Worm (Caenorhabditis elegans): ENCODE results near the gene B0303.11.

The B0303.11 gene

ce11 chrIII:8697268-8697907 lies 12.8 kb downstream of the B0303.11 start:
- TF ChIP-seq pqm-1 (tag; optimal IDR thresholded peaks at IDR 0.05) (no peak), aha-1 (tag) (peak; percentile 88), ces-1 (GFP tag; optimal IDR thresholded peaks at IDR 0.05) (no peak), unc-62 (GFP tag; optimal IDR thresholded peaks at IDR 0.05 in 1 of 2) (peak in 1 of 2 experiments; percentile 98), unc-62 (tag; optimal IDR thresholded peaks at IDR 0.05) (no peak), dmd-9 (GFP tag; IDR thresholded peaks at IDR 0.05) (no peak), daf-16 (GFP tag; optimal IDR thresholded peaks at IDR 0.05) (no peak), daf-16 (tag; optimal IDR thresholded peaks at IDR 0.05) (no peak)

- TF ChIP-seq dve-1 (tag; optimal IDR thresholded peaks at IDR 0.05; ENCODE audit: insufficient read depth): peak; percentile 68
- TF ChIP-seq lsy-2 (tag; optimal IDR thresholded peaks at IDR 0.05): peak in 1 of 2 experiments; percentile 71
- no peak for TF ChIP-seq Y75B8A.6 (GFP tag; IDR thresholded peaks at IDR 0.05)
- no peak for TF ChIP-seq mxl-3 (GFP tag; optimal IDR thresholded peaks at IDR 0.05)
- peak; percentile 48 for TF ChIP-seq nhr-6 (tag; optimal IDR thresholded peaks at IDR 0.05)
- peak; percentile 54 for TF ChIP-seq dmd-6 (GFP tag; IDR thresholded peaks at IDR 0.05)
- peak; percentile 61 for TF ChIP-seq mes-2 (tag; optimal IDR thresholded peaks at IDR 0.05; ENCODE audit: poor library complexity, severe bottlenecking)
- TF ChIP-seq hif-1 (tag; optimal IDR thresholded peaks at IDR 0.05): peak in 1 of 2 experiments; percentile 12
- TF ChIP-seq hlh-11 (tag; optimal IDR thresholded peaks at IDR 0.05): peak; percentile 53
- 0 out of 2 replicates have a peak, but pooled peaks have one; percentile 8 for TF ChIP-seq lin-38 (GFP tag; IDR thresholded peaks at IDR 0.05)
- no peak for TF ChIP-seq daf-16 (GFP tag; optimal IDR thresholded peaks at IDR 0.05)
- peak; percentile 21 for TF ChIP-seq daf-16 (tag; optimal IDR thresholded peaks at IDR 0.05)
- no peak for TF ChIP-seq skn-1 (tag; optimal IDR thresholded peaks at IDR 0.05)
- TF ChIP-seq vab-7 (GFP tag; IDR thresholded peaks at IDR 0.05): no peak
- no peak for TF ChIP-seq daf-8 (GFP tag; IDR thresholded peaks at IDR 0.05)
- peak; percentile 94 for TF ChIP-seq nhr-28 (tag; optimal IDR thresholded peaks at IDR 0.05)
- TF ChIP-seq pha-4 (GFP tag; IDR thresholded peaks at IDR 0.05): no peak
- peak; percentile 28 for TF ChIP-seq pha-4 (tag; optimal IDR thresholded peaks at IDR 0.05)
- TF ChIP-seq mep-1 (tag; optimal IDR thresholded peaks at IDR 0.05): peak; percentile 30
- peak; percentile 47 for TF ChIP-seq hlh-30 (tag; optimal IDR thresholded peaks at IDR 0.05; ENCODE audit: insufficient read depth)
Observed at ce11 chrIII:8696680-8697079, 13.5 kb downstream of the B0303.11 start.

ce11 chrIII:8693322-8693721 lies 16.9 kb downstream of the B0303.11 start, which contains the start of gene B0303.7:
B0303.7 (plus strand) TSS chrIII:8693622.
- TF ChIP-seq tra-1 (GFP tag; IDR thresholded peaks at IDR 0.05): no peak
- peak; percentile 17 for TF ChIP-seq ama-1 (optimal IDR thresholded peaks at IDR 0.05)
- TF ChIP-seq F49E8.2 (tag; optimal IDR thresholded peaks at IDR 0.05; ENCODE audit: borderline replicate concordance): no peak
- TF ChIP-seq egl-43 (GFP tag; IDR thresholded peaks at IDR 0.05): no peak

ce11 chrIII:8689655-8690054 lies 20.6 kb downstream of the B0303.11 start, which contains the start of gene B0303.4:
B0303.4 (plus strand) TSS chrIII:8689850.
- TF ChIP-seq T20F7.1 (GFP tag; optimal IDR thresholded peaks at IDR 0.05) (peak; percentile 52), T26A8.4 (GFP tag; IDR thresholded peaks at IDR 0.05) (no peak), mxl-3 (GFP tag; optimal IDR thresholded peaks at IDR 0.05) (peak; percentile 57), nhr-11 (tag; optimal IDR thresholded peaks at IDR 0.05) (no peak), Y5F2A.4 (GFP tag; optimal IDR thresholded peaks at IDR 0.05) (no peak), nhr-41 (GFP tag; IDR thresholded peaks at IDR 0.05) (no peak), rbr-2 (tag; optimal IDR thresholded peaks at IDR 0.05) (peak; percentile 41), ztf-7 (tag; optimal IDR thresholded peaks at IDR 0.05) (peak; percentile 85), mdl-1 (tag; optimal IDR thresholded peaks at IDR 0.05) (peak in 1 of 2 experiments; percentile 69), daf-16 (GFP tag; optimal IDR thresholded peaks at IDR 0.05) (no peak), daf-16 (tag; optimal IDR thresholded peaks at IDR 0.05) (peak; percentile 46), snpc-4 (tag; optimal IDR thresholded peaks at IDR 0.05) (no peak), pha-4 (GFP tag; IDR thresholded peaks at IDR 0.05) (no peak), pha-4 (tag; optimal IDR thresholded peaks at IDR 0.05) (peak; percentile 45), ZK337.2 (GFP tag; IDR thresholded peaks at IDR 0.05) (no peak), vab-7 (GFP tag; IDR thresholded peaks at IDR 0.05) (no peak), dve-1 (tag; optimal IDR thresholded peaks at IDR 0.05; ENCODE audit: insufficient read depth) (peak; percentile 48), dpl-1 (GFP tag; optimal IDR thresholded peaks at IDR 0.05) (peak; percentile 7), R02D3.7 (tag; optimal IDR thresholded peaks at IDR 0.05) (no peak), nhr-28 (tag; optimal IDR thresholded peaks at IDR 0.05) (peak; percentile 65), nhr-48 (tag; optimal IDR thresholded peaks at IDR 0.05) (no peak), hif-1 (tag; optimal IDR thresholded peaks at IDR 0.05) (peak in 1 of 2 experiments; percentile 6), hlh-11 (tag; optimal IDR thresholded peaks at IDR 0.05) (peak; percentile 63), hmg-1.1 (GFP tag; IDR thresholded peaks at IDR 0.05) (0 out of 2 replicates have a peak, but pooled peaks have one; percentile 34), ZK546.5 (tag; optimal IDR thresholded peaks at IDR 0.05) (no peak)

Measured in whole organism, L4 larva.